Worm (Caenorhabditis elegans) whole organism, L3 larva: ENCODE data around the gene F40G12.10.
"Not testable (repeated sequence)": the region's sequence is repeated elsewhere in the genome, so short reads cannot be mapped to it uniquely, and the experiment has no call there.

Source experiments
- nhr-12 ChIP-seq: fragments of 150-350 bp; optimal IDR thresholded peaks from 2 replicates; lab custom pipeline; 2014; ENCODE audit warnings: missing biosample characterization, missing genetic modification characterization
- nhr-25 ChIP-seq: sonication (generic microtip); optimal IDR thresholded peaks from 2 replicates; lab custom pipeline; 2017; ENCODE audit warnings: missing biosample characterization, missing genetic modification characterization
- nhr-28 ChIP-seq: fragments of 150-350 bp; optimal IDR thresholded peaks from 2 replicates; lab custom pipeline; 2014; ENCODE audit warnings: missing biosample characterization, missing genetic modification characterization
- skn-1 ChIP-seq: fragments of 150-350 bp; optimal IDR thresholded peaks from 2 replicates; lab custom pipeline; 2014; ENCODE audit warnings: missing biosample characterization, missing genetic modification characterization
- snpc-4 ChIP-seq: fragments of 150-350 bp; optimal IDR thresholded peaks from 2 replicates; lab custom pipeline; 2014; ENCODE audit warnings: missing biosample characterization, missing genetic modification characterization
- unc-39 ChIP-seq: sonication (generic microtip); optimal IDR thresholded peaks from 4 replicates; lab custom pipeline; 2017; ENCODE audit warnings: missing biosample characterization, missing genetic modification characterization
- zag-1 ChIP-seq: fragments of 150-350 bp; optimal IDR thresholded peaks from 2 replicates; lab custom pipeline; 2014; ENCODE audit warnings: missing biosample characterization, missing genetic modification characterization
- ztf-11 ChIP-seq: fragments of 150-350 bp; optimal IDR thresholded peaks from 2 replicates; lab custom pipeline; 2014; ENCODE audit warnings: missing biosample characterization, missing genetic modification characterization

DNA sequence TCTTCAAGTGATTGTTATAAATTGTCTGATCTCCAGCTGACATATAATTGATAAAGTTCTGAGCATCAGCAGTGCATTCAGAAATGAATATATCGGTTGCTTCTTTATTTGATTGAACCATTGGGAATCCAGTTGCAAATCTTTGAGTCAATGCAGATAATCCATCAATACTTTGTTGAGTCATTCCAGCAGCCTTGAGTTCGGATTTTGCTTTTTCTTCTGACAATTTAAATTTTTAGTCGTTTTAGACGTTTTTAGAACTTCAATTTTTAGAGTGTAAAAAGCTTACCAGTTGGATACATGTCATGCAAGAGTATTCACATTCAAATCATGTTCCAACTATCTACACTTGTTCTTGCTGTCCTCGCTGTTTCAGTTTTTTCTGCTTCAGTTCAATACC is 26.3 kb downstream of the F40G12.10 start, which contains the start of gene F14D7.14:
- not testable (repeated sequence) for TF ChIP-seq zag-1; nhr-12; unc-39 (tag; lab: Kevin White, UChicago); ztf-11; snpc-4; skn-1 (tag; lab: Kevin White, UChicago); nhr-25 (tag; lab: Kevin White, UChicago); nhr-28
